Fruit fly (Drosophila melanogaster): ENCODE measurements around the gene CG12402.

The CG12402 gene

DNA sequence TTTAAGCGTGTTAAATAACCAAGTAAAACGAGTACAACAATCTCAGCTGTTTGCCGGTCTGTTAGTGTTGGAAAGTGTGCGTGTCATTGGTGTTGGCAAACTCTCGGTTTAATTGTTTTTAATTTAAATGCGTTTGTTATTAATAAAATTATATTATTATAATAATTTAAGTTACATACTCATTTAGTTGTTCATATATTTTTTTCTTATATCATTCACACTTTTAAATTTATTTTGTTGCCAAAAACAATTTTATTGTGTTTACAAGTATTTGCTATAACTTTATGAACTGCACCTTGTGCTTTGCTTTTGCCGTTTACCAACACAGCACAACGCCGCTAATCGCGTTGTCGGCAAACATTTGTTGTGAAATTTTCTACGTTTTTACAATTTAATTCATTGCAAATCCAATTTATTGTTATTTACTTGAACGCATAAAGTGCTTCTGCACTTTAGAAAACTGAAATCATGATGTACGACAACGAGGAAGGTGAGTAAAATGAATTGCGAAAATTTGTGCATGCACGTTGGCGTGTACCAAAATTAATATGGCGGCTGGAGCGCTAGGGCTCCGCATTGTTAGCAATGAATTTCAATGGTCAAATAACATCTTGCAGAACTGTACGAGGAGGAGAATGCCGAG is 17.5 kb upstream of the CG12402 start, which contains the start of the genes 140up and Polr2B (continued):
- TF ChIP-seq Gsc (GFP tag; IDR thresholded peaks at IDR 0.05) (peak; percentile 53; the same call in 1 of the 2 replicates), Ssrp (tag; optimal IDR thresholded peaks at IDR 0.05) (peak; percentile 95), CG7372 (GFP tag; IDR thresholded peaks at IDR 0.05) (peak; percentile 93), CG9215 (GFP tag; IDR thresholded peaks at IDR 0.05) (peak; percentile 94), Abd-B (GFP tag; optimal IDR thresholded peaks at IDR 0.05) (peak; percentile 95), slp2 (GFP tag; optimal IDR thresholded peaks at IDR 0.05) (peak; percentile 29), otp (GFP tag; IDR thresholded peaks at IDR 0.05) (peak; percentile 76; the same call in 2 of the 3 replicates), Neu2 (GFP tag; optimal IDR thresholded peaks at IDR 0.05; ENCODE audit: borderline replicate concordance) (no peak), CG13296 (GFP tag; optimal IDR thresholded peaks at IDR 0.05) (peak; percentile 89), Sin3A (optimal IDR thresholded peaks at IDR 0.05) (peak; percentile 29), CG17829 (tag; optimal IDR thresholded peaks at IDR 0.05) (peak; percentile 96), Elba2 (GFP tag; optimal IDR thresholded peaks at IDR 0.05) (peak; percentile 70), CG1603 (tag; optimal IDR thresholded peaks at IDR 0.05) (no peak), CG2202 (tag; optimal IDR thresholded peaks at IDR 0.05) (peak; percentile 82), CG9932 (GFP tag; IDR thresholded peaks at IDR 0.05) (peak; percentile 97), CG4854 (GFP tag; optimal IDR thresholded peaks at IDR 0.05) (peak; percentile 74), bbx (GFP tag; IDR thresholded peaks at IDR 0.05; ENCODE audit: partially characterized antibody) (no peak), ase (GFP tag; IDR thresholded peaks at IDR 0.05) (peak; percentile 89), CG3065 (GFP tag; optimal IDR thresholded peaks at IDR 0.05) (peak; percentile 92), CG13287 (GFP tag; IDR thresholded peaks at IDR 0.05; ENCODE audit: partially characterized antibody) (peak; percentile 48; the same call in 1 of the 2 replicates), nerfin-1 (tag; optimal IDR thresholded peaks at IDR 0.05) (peak; percentile 90), dan (GFP tag; IDR thresholded peaks at IDR 0.05) (peak; percentile 37; the same call in 1 of the 2 replicates), usp (GFP tag; optimal IDR thresholded peaks at IDR 0.05) (no peak), hth (optimal IDR thresholded peaks at IDR 0.05) (no peak), Dbx (GFP tag; IDR thresholded peaks at IDR 0.05) (peak; percentile 97), CG4707 (GFP tag; optimal IDR thresholded peaks at IDR 0.05) (peak; percentile 15), YL-1 (GFP tag; optimal IDR thresholded peaks at IDR 0.05) (peak; percentile 88), mld (GFP tag; IDR thresholded peaks at IDR 0.05; ENCODE audit: partially characterized antibody) (no peak), CG32772 (GFP tag; IDR thresholded peaks at IDR 0.05) (peak; percentile 93), Bteb2 (GFP tag; optimal IDR thresholded peaks at IDR 0.05) (peak; percentile 52), CG2678 (tag; optimal IDR thresholded peaks at IDR 0.05) (peak; percentile 94), CG17385 (GFP tag; optimal IDR thresholded peaks at IDR 0.05) (peak; percentile 89), wor (GFP tag; IDR thresholded peaks at IDR 0.05) (peak; percentile 88), CG4617 (GFP tag; optimal IDR thresholded peaks at IDR 0.05; ENCODE audit: borderline replicate concordance) (peak; percentile 96), CG4282 (GFP tag; optimal IDR thresholded peaks at IDR 0.05) (peak; percentile 46), CG2199 (GFP tag; IDR thresholded peaks at IDR 0.05) (no peak), prd (optimal IDR thresholded peaks at IDR 0.05) (no peak), prd (GFP tag; IDR thresholded peaks at IDR 0.05) (peak; percentile 93), CG17186 (GFP tag; optimal IDR thresholded peaks at IDR 0.05) (peak; percentile 12), gcm2 (GFP tag; optimal IDR thresholded peaks at IDR 0.05) (no peak), pros (GFP tag; optimal IDR thresholded peaks at IDR 0.05) (no peak), h (optimal IDR thresholded peaks at IDR 0.05) (no peak), so (GFP tag; IDR thresholded peaks at IDR 0.05) (peak; percentile 90), CG15011 (GFP tag; optimal IDR thresholded peaks at IDR 0.05) (peak; percentile 84), CG16813 (GFP tag; IDR thresholded peaks at IDR 0.05; ENCODE audit: partially characterized antibody) (no peak), pita (GFP tag; optimal IDR thresholded peaks at IDR 0.05) (no peak), CG18764 (GFP tag; optimal IDR thresholded peaks at IDR 0.05) (peak; percentile 91), CG9817 (tag; optimal IDR thresholded peaks at IDR 0.05) (peak; percentile 95), wdn (GFP tag; IDR thresholded peaks at IDR 0.05) (peak; percentile 93), hb (GFP tag; IDR thresholded peaks at IDR 0.05; ENCODE audit: partially characterized antibody) (no peak), bsh (GFP tag; optimal IDR thresholded peaks at IDR 0.05) (peak in 1 of 2 experiments; percentile 93)
